Worm (Caenorhabditis elegans) whole organism, early embryonic: ENCODE measurements around the gene lat-1.

Source experiments
- B0310.2 ChIP-seq: sonication (generic microtip); optimal IDR thresholded peaks from 2 replicates; lab custom pipeline; 2016; ENCODE audit warnings: mild to moderate bottlenecking, missing genetic modification characterization, missing compliant biosample characterization
- F13C5.2 ChIP-seq: sonication (generic microtip); optimal IDR thresholded peaks from 2 replicates; lab custom pipeline; 2017; ENCODE audit warnings: mild to moderate bottlenecking, missing genetic modification characterization, inconsistent platforms, missing compliant biosample characterization
- aly-1 ChIP-seq: sonication (generic microtip); optimal IDR thresholded peaks from 2 replicates; lab custom pipeline; 2016; ENCODE audit warnings: missing genetic modification characterization, missing compliant biosample characterization
- ama-1 ChIP-seq: fragments of 150-350 bp; optimal IDR thresholded peaks from 2 replicates; lab custom pipeline; 2014
- ceh-13 ChIP-seq: fragments of 200-800 bp; sonication (Bioruptor generic); optimal IDR thresholded peaks from 2 replicates; lab custom pipeline; 2018; ENCODE audit warnings: mild to moderate bottlenecking, missing genetic modification characterization, missing compliant biosample characterization
- ceh-36 ChIP-seq: sonication (generic microtip); optimal IDR thresholded peaks from 2 replicates; lab custom pipeline; 2016; ENCODE audit warnings: missing genetic modification characterization, inconsistent platforms, missing compliant biosample characterization
- ets-7 ChIP-seq: sonication (generic microtip); optimal IDR thresholded peaks from 2 replicates; lab custom pipeline; 2016; ENCODE audit warnings: missing genotype, missing genetic modification characterization, missing compliant biosample characterization
- flt-1 ChIP-seq: fragments of 200-800 bp; sonication (Bioruptor generic); IDR thresholded peaks from 2 replicates; pipeline ENCODE4 v1.3.6; 2022; ENCODE audit warnings: missing genetic modification characterization, missing compliant biosample characterization
- hmbx-1 ChIP-seq: sonication (generic microtip); optimal IDR thresholded peaks from 2 replicates; lab custom pipeline; 2016; ENCODE audit warnings: mild to moderate bottlenecking, missing genetic modification characterization, missing compliant biosample characterization
- hmg-4 ChIP-seq: fragments of 200-800 bp; sonication (Bioruptor generic); optimal IDR thresholded peaks from 2 replicates; lab custom pipeline; 2018; ENCODE audit warnings: mild to moderate bottlenecking, missing genetic modification characterization, missing compliant biosample characterization
- hnd-1 ChIP-seq: sonication (generic microtip); optimal IDR thresholded peaks from 2 replicates; lab custom pipeline; 2016; ENCODE audit warnings: missing genetic modification characterization, missing compliant biosample characterization
- pes-1 ChIP-seq: fragments of 200-800 bp; sonication (Bioruptor generic); IDR thresholded peaks from 2 replicates; pipeline ENCODE4 v1.3.6; 2022; ENCODE audit warnings: missing genetic modification reagents, missing genetic modification characterization, missing compliant biosample characterization
- scrt-1 ChIP-seq: fragments of 200-800 bp; sonication (Bioruptor generic); IDR thresholded peaks from 2 replicates; pipeline ENCODE4 v1.3.6; 2022; ENCODE audit warnings: missing genetic modification characterization, missing compliant biosample characterization
- sea-1 ChIP-seq: fragments of 200-800 bp; sonication (Bioruptor generic); conservative IDR thresholded peaks from 2 replicates; pipeline ENCODE4 v1.3.6; 2022; ENCODE audit warnings: missing genetic modification characterization, missing compliant biosample characterization
- tbx-11 ChIP-seq: fragments of 200-800 bp; sonication (Bioruptor generic); IDR thresholded peaks from 2 replicates; pipeline ENCODE4 v1.3.6; 2022; ENCODE audit warnings: missing genetic modification characterization, missing compliant biosample characterization
- tbx-37 ChIP-seq: fragments of 200-800 bp; sonication (Bioruptor generic); conservative IDR thresholded peaks from 2 replicates; pipeline ENCODE4 v1.3.6; 2022; ENCODE audit warnings: missing genetic modification reagents, missing genetic modification characterization, missing compliant biosample characterization
- tra-4 ChIP-seq: sonication (generic microtip); optimal IDR thresholded peaks from 2 replicates; lab custom pipeline; 2017; ENCODE audit warnings: missing genetic modification characterization, missing compliant biosample characterization

The lat-1 gene

DNA sequence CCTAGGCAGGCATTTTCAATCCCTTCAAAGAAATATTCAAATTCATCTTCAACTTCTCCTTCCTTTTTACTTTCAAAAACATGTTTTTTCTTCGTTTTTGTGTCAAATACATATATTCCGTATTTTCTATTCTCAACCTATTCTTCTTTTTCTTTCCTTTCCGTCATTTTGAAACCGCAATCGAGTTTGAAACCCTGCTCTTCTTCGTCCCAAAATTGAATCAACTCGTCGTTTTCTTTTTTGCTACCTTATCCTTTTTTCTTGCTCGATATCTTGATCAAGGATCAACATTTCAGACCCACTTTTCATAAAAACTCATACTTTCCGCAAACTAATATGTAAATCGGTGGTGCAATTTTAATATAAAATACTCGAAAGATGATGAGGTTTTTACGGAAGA, 48.5 kb downstream of the lat-1 start:
- TF ChIP-seq scrt-1 (GFP tag; lab: Robert Waterston, UW) (no peak), F13C5.2 (tag; lab: Kevin White, UChicago) (no peak), tbx-37 (GFP tag; lab: Robert Waterston, UW) (no peak), flt-1 (GFP tag; lab: Robert Waterston, UW) (no peak), tra-4 (tag; lab: Kevin White, UChicago) (no peak), hmg-4 (GFP tag; lab: Kevin White, UChicago) (no peak), B0310.2 (tag; lab: Kevin White, UChicago) (no peak), aly-1 (tag; lab: Kevin White, UChicago) (no peak), tbx-11 (no peak), ceh-13 (GFP tag; lab: Kevin White, UChicago) (no peak), ets-7 (tag; lab: Kevin White, UChicago) (no peak), pes-1 (GFP tag; lab: Robert Waterston, UW) (no peak), hmbx-1 (no peak), sea-1 (GFP tag; lab: Robert Waterston, UW) (no peak), ama-1 (no peak), hnd-1 (no peak)

DNA sequence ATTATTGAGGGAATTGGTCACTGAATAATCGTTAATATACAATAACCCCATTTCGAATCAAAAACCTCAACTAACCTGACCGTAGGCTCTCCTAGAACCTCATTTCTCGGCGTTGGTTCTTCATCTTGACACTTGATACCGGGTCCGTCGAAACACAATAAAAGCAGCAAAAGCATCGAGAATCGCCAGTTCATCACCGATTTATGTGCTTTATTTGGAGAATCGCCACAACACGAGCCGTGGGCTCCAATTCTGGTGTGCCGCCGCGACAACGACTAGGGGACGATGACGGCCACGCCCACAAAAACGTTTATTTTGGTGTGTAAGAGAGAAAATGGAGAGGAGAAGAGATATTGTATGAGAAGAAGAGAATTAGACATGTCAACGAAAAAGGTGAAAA, 50.8 kb downstream of the lat-1 start, which contains the start of gene cutl-15:
cutl-15 (minus strand) TSS at position 298 of the 400 bp plus-strand sequence.
- TF ChIP-seq B0310.2 (tag; lab: Kevin White, UChicago): no peak
- no peak for TF ChIP-seq scrt-1 (GFP tag; lab: Robert Waterston, UW)
- no peak for TF ChIP-seq ceh-13 (GFP tag; lab: Kevin White, UChicago)
- TF ChIP-seq hnd-1: no peak
- TF ChIP-seq ceh-36: no peak
- no peak for TF ChIP-seq tbx-37 (GFP tag; lab: Robert Waterston, UW)
- TF ChIP-seq tra-4 (tag; lab: Kevin White, UChicago): no peak
- TF ChIP-seq tbx-11: no peak
- no peak for TF ChIP-seq hmg-4 (GFP tag; lab: Kevin White, UChicago)
- TF ChIP-seq aly-1 (tag; lab: Kevin White, UChicago): no peak
- TF ChIP-seq ama-1: no peak
- no peak for TF ChIP-seq hmbx-1
- TF ChIP-seq F13C5.2 (tag; lab: Kevin White, UChicago): no peak
- TF ChIP-seq sea-1 (GFP tag; lab: Robert Waterston, UW): no peak
- TF ChIP-seq flt-1 (GFP tag; lab: Robert Waterston, UW): no peak
- TF ChIP-seq ets-7 (tag; lab: Kevin White, UChicago): no peak
- TF ChIP-seq pes-1 (GFP tag; lab: Robert Waterston, UW): no peak

DNA sequence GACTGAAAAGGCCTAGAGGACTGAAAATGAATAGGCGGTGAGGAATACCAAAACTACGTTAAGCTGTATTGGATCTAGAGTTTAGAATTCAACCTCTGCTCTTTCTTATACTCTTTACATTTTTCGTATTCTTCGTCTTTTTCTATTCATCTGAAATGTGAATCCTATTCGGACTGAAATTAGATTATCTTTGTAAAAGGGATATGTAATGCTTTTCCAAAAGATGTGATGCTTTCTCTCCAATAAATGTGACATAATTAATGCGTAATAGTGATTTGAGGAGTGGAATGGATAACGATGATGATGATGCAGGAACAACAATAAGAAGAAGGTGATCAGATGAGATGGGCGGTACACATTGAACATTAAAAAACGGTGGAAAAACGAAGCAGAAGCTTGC, 52.0 kb downstream of the lat-1 start:
- TF ChIP-seq B0310.2 (tag; lab: Kevin White, UChicago): no peak
- TF ChIP-seq pes-1 (GFP tag; lab: Robert Waterston, UW): no peak
- TF ChIP-seq ama-1: no peak
- no peak for TF ChIP-seq tra-4 (tag; lab: Kevin White, UChicago)
- no peak for TF ChIP-seq tbx-37 (GFP tag; lab: Robert Waterston, UW)
- TF ChIP-seq ceh-36: no peak

DNA sequence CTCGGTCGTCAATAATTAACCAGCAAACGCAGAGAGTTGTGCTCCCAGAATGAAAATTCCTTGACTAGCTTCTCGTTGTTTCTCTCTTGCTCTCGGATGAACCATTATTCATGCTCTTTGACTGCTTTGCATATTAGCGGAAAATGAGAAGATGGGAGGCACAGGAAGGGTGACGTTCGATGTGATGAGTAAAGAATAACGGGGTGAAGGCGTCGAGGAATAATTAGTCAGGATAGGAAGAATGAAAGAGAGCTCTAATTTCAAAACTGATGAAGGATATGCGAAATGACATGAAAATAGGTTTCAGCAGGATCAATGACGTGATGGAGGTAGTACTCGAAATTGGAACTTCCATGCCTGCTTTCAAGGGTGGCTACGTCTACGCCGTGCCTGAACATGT, 54.6 kb downstream of the lat-1 start:
- no peak for TF ChIP-seq sea-1 (GFP tag; lab: Robert Waterston, UW)
- no peak for TF ChIP-seq B0310.2 (tag; lab: Kevin White, UChicago)
- no peak for TF ChIP-seq hmbx-1
- no peak for TF ChIP-seq hmg-4 (GFP tag; lab: Kevin White, UChicago)
- TF ChIP-seq tra-4 (tag; lab: Kevin White, UChicago): no peak
- TF ChIP-seq ceh-13 (GFP tag; lab: Kevin White, UChicago): no peak
- no peak for TF ChIP-seq F13C5.2 (tag; lab: Kevin White, UChicago)
- no peak for TF ChIP-seq tbx-37 (GFP tag; lab: Robert Waterston, UW)
- no peak for TF ChIP-seq scrt-1 (GFP tag; lab: Robert Waterston, UW)
- TF ChIP-seq aly-1 (tag; lab: Kevin White, UChicago): no peak

DNA sequence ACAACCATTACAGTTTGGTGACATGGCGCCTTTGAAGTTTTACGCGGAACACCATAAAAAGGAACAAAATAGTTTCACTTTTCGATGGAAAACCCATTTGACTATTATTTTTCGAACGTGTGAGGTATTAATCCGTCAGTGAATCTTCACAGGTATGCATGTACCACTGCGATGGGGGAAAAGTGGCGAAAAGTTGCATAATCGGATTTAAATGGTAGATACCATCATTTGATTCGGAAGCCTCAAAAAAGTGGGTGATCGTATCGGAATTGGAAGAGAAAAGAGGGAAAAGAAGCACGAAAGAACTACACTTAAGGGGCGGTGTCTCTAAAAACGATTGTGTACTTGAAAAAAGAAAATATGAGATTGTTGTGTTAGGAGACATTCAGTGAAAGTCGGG, 57.1 kb downstream of the lat-1 start:
- TF ChIP-seq ama-1 (no peak), F13C5.2 (tag; lab: Kevin White, UChicago) (no peak), aly-1 (tag; lab: Kevin White, UChicago) (no peak)

DNA sequence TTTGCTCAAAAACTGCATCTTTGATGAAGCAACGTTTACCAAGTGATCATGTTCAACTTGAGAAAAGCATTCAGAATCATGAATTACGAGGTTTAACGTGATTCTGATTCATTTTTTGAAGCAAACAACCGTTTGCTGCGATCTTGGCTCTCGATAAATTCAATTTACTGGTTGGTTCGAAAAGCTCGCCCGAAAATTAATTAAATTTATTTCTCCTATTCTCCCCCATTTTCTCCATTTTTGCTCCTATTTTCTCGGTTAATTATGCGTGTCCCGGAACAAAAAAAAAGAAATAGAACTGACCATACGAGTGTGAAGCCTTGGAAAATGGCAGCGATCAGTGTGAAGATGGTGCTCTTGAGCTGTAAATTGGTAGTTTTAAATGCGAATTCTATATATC, 60.3 kb downstream of the lat-1 start:
- TF ChIP-seq tbx-11 (no peak), ama-1 (no peak), hmbx-1 (no peak), tra-4 (tag; lab: Kevin White, UChicago) (no peak), hnd-1 (no peak), tbx-37 (GFP tag; lab: Robert Waterston, UW) (no peak), flt-1 (GFP tag; lab: Robert Waterston, UW) (no peak), ceh-36 (no peak), hmg-4 (GFP tag; lab: Kevin White, UChicago) (no peak), pes-1 (GFP tag; lab: Robert Waterston, UW) (no peak), aly-1 (tag; lab: Kevin White, UChicago) (no peak), scrt-1 (GFP tag; lab: Robert Waterston, UW) (no peak), B0310.2 (tag; lab: Kevin White, UChicago) (no peak), ets-7 (tag; lab: Kevin White, UChicago) (no peak), sea-1 (GFP tag; lab: Robert Waterston, UW) (no peak), F13C5.2 (tag; lab: Kevin White, UChicago) (no peak), ceh-13 (GFP tag; lab: Kevin White, UChicago) (no peak)
